Worm (Caenorhabditis elegans): Measurements from ENCODE around the gene fbxa-128.

fbxa-128 gene

ce11 chrIII:11090870-11091386 is 48.0 kb downstream of the fbxa-128 start (continued):
- TF ChIP-seq hmg-1.1 (GFP tag; IDR thresholded peaks at IDR 0.05) (0 out of 2 replicates have a peak, but pooled peaks have one; percentile 29), spr-1 (tag; optimal IDR thresholded peaks at IDR 0.05) (peak; percentile 44), mep-1 (tag; optimal IDR thresholded peaks at IDR 0.05) (peak; percentile 13), ceh-44 (GFP tag; IDR thresholded peaks at IDR 0.05) (peak; percentile 57; the same call in 1 of the 2 replicates), set-16 (GFP tag; IDR thresholded peaks at IDR 0.05) (peak; percentile 82), pqm-1 (tag; optimal IDR thresholded peaks at IDR 0.05) (no peak), nhr-41 (GFP tag; IDR thresholded peaks at IDR 0.05) (no peak), lin-38 (GFP tag; IDR thresholded peaks at IDR 0.05) (peak; percentile 78), mdt-29 (GFP tag; IDR thresholded peaks at IDR 0.05) (peak; percentile 78), ztf-11 (tag; optimal IDR thresholded peaks at IDR 0.05) (no peak), Y75B8A.6 (GFP tag; IDR thresholded peaks at IDR 0.05) (0 out of 2 replicates have a peak, but pooled peaks have one; percentile 49), lsy-2 (tag; optimal IDR thresholded peaks at IDR 0.05) (peak in 1 of 2 experiments; percentile 24), lin-13 (GFP tag; optimal IDR thresholded peaks at IDR 0.05) (no peak), lim-7 (GFP tag; IDR thresholded peaks at IDR 0.05) (peak; percentile 50; the same call in 1 of the 2 replicates), dve-1 (tag; optimal IDR thresholded peaks at IDR 0.05; ENCODE audit: insufficient read depth) (peak; percentile 29), F10B5.3 (tag; optimal IDR thresholded peaks at IDR 0.05) (peak; percentile 66), madf-5 (GFP tag; IDR thresholded peaks at IDR 0.05) (0 out of 4 replicates have a peak, but pooled peaks of 1 of the 2 experiments have one; percentile 2), ama-1 (optimal IDR thresholded peaks at IDR 0.05) (peak; percentile 96), tag-97 (GFP tag; IDR thresholded peaks at IDR 0.05) (no peak), ctbp-1 (GFP tag; IDR thresholded peaks at IDR 0.05) (peak; percentile 60; the same call in 1 of the 2 replicates), vab-7 (GFP tag; IDR thresholded peaks at IDR 0.05) (peak; percentile 55; the same call in 1 of the 2 replicates), snpc-4 (tag; optimal IDR thresholded peaks at IDR 0.05) (peak; percentile 74), snpc-1.2 (GFP tag; IDR thresholded peaks at IDR 0.05) (peak; percentile 70), F26F4.8 (GFP tag; conservative IDR thresholded peaks at IDR 0.05) (0 out of 2 replicates have a peak, but pooled peaks have one; percentile 39), fos-1 (tag; optimal IDR thresholded peaks at IDR 0.05) (no peak)

- peak; percentile 56 for TF ChIP-seq nhr-102 (tag; optimal IDR thresholded peaks at IDR 0.05)
- TF ChIP-seq mdt-29 (GFP tag; IDR thresholded peaks at IDR 0.05): peak; percentile 37; the same call in 1 of the 2 replicates
- no peak for TF ChIP-seq nhr-48 (tag; optimal IDR thresholded peaks at IDR 0.05)
- TF ChIP-seq gei-8 (GFP tag; optimal IDR thresholded peaks at IDR 0.05): no peak
- no peak for TF ChIP-seq skn-1 (tag; optimal IDR thresholded peaks at IDR 0.05)
- no peak for TF ChIP-seq ZK546.5 (tag; optimal IDR thresholded peaks at IDR 0.05)
- TF ChIP-seq hlh-30 (tag; optimal IDR thresholded peaks at IDR 0.05; ENCODE audit: insufficient read depth): no peak
- no peak for TF ChIP-seq daf-8 (GFP tag; IDR thresholded peaks at IDR 0.05)
- no peak for TF ChIP-seq nhr-28 (tag; optimal IDR thresholded peaks at IDR 0.05)
- TF ChIP-seq duxl-1 (tag; optimal IDR thresholded peaks at IDR 0.05; ENCODE audit: poor library complexity): peak; percentile 59
- TF ChIP-seq snpc-4 (tag; optimal IDR thresholded peaks at IDR 0.05): peak; percentile 90
- peak; percentile 33; the same call in 1 of the 2 replicates for TF ChIP-seq hmg-1.1 (GFP tag; IDR thresholded peaks at IDR 0.05)
- no peak for TF ChIP-seq fos-1 (tag; optimal IDR thresholded peaks at IDR 0.05)
- TF ChIP-seq lin-1 (GFP tag; IDR thresholded peaks at IDR 0.05): no peak
- TF ChIP-seq F44E2.7 (GFP tag; IDR thresholded peaks at IDR 0.05): no peak
- TF ChIP-seq nhr-77 (tag; optimal IDR thresholded peaks at IDR 0.05): no peak
- no peak for TF ChIP-seq php-3 (GFP tag; IDR thresholded peaks at IDR 0.05)
- TF ChIP-seq Y75B8A.6 (GFP tag; IDR thresholded peaks at IDR 0.05): no peak
- no peak for TF ChIP-seq madf-5 (GFP tag; IDR thresholded peaks at IDR 0.05)
- no peak for TF ChIP-seq aly-2 (tag; optimal IDR thresholded peaks at IDR 0.05)
- TF ChIP-seq dmd-9 (GFP tag; IDR thresholded peaks at IDR 0.05): 0 out of 2 replicates have a peak, but pooled peaks have one; percentile 17
- no peak for TF ChIP-seq pha-4 (GFP tag; IDR thresholded peaks at IDR 0.05)
- no peak for TF ChIP-seq pha-4 (tag; optimal IDR thresholded peaks at IDR 0.05)
- TF ChIP-seq nhr-42 (GFP tag; IDR thresholded peaks at IDR 0.05): peak; percentile 45; the same call in 1 of the 2 replicates
- 0 out of 2 replicates have a peak, but pooled peaks have one; percentile 23 for TF ChIP-seq dmd-6 (GFP tag; IDR thresholded peaks at IDR 0.05)
- TF ChIP-seq Y48G9A.11 (GFP tag; IDR thresholded peaks at IDR 0.05): no peak
- peak; percentile 11 for TF ChIP-seq dpl-1 (GFP tag; optimal IDR thresholded peaks at IDR 0.05)
- no peak for TF ChIP-seq set-16 (GFP tag; IDR thresholded peaks at IDR 0.05)
- no peak for TF ChIP-seq ceh-44 (GFP tag; IDR thresholded peaks at IDR 0.05)
- TF ChIP-seq nhr-11 (tag; optimal IDR thresholded peaks at IDR 0.05): no peak
- TF ChIP-seq lim-7 (GFP tag; IDR thresholded peaks at IDR 0.05): peak; percentile 66; the same call in 1 of the 2 replicates
- no peak for TF ChIP-seq fkh-10 (GFP tag; optimal IDR thresholded peaks at IDR 0.05)
Observed at ce11 chrIII:11090112-11090648, 48.7 kb downstream of the fbxa-128 start.
